Worm (Caenorhabditis elegans): ENCODE results near the gene hot-3.
A peak's percentile ranks its signal among the peaks of the same experiment; 100 is the strongest.

The hot-3 gene

ce11 chrII:13954077-13954476 lies 22.2 kb upstream of the hot-3 start (continued):
- no peak for TF ChIP-seq ZK546.5 (tag; optimal IDR thresholded peaks at IDR 0.05)
- TF ChIP-seq daf-16 (GFP tag; optimal IDR thresholded peaks at IDR 0.05), result no peak
- peak; percentile 95 for TF ChIP-seq daf-16 (tag; optimal IDR thresholded peaks at IDR 0.05)
- TF ChIP-seq lin-38 (GFP tag; IDR thresholded peaks at IDR 0.05), result no peak
- TF ChIP-seq Y105C5A.15 (GFP tag; IDR thresholded peaks at IDR 0.05), result no peak
- peak; percentile 11; the same call in 1 of the 2 replicates for TF ChIP-seq set-16 (GFP tag; IDR thresholded peaks at IDR 0.05)
- TF ChIP-seq jun-1 (tag; optimal IDR thresholded peaks at IDR 0.05), result peak; percentile 7
- TF ChIP-seq lin-13 (GFP tag; optimal IDR thresholded peaks at IDR 0.05), result no peak
- no peak for TF ChIP-seq fkh-10 (GFP tag; optimal IDR thresholded peaks at IDR 0.05)
- no peak for TF ChIP-seq tra-1 (GFP tag; IDR thresholded peaks at IDR 0.05)
- TF ChIP-seq nhr-10 (tag; optimal IDR thresholded peaks at IDR 0.05), result no peak
- no peak for TF ChIP-seq zfp-3 (GFP tag; conservative IDR thresholded peaks at IDR 0.05)
- TF ChIP-seq nhr-6 (tag; optimal IDR thresholded peaks at IDR 0.05), result peak; percentile 85
- no peak for TF ChIP-seq zfp-2 (tag; optimal IDR thresholded peaks at IDR 0.05)
- 0 out of 2 replicates have a peak, but pooled peaks have one; percentile 25 for TF ChIP-seq T26A8.4 (GFP tag; IDR thresholded peaks at IDR 0.05)
- TF ChIP-seq nhr-237 (tag; optimal IDR thresholded peaks at IDR 0.05), result no peak
- TF ChIP-seq skn-1 (tag; optimal IDR thresholded peaks at IDR 0.05), result no peak
- no peak for TF ChIP-seq F26F4.8 (GFP tag; conservative IDR thresholded peaks at IDR 0.05)
- TF ChIP-seq ZK337.2 (GFP tag; IDR thresholded peaks at IDR 0.05), result no peak
- no peak for TF ChIP-seq fos-1 (tag; optimal IDR thresholded peaks at IDR 0.05)
- TF ChIP-seq mes-2 (tag; optimal IDR thresholded peaks at IDR 0.05; ENCODE audit: poor library complexity, severe bottlenecking), result peak; percentile 49
- TF ChIP-seq spr-1 (tag; optimal IDR thresholded peaks at IDR 0.05), result no peak
- no peak for TF ChIP-seq nhr-11 (tag; optimal IDR thresholded peaks at IDR 0.05)
- no peak for TF ChIP-seq ztf-11 (tag; optimal IDR thresholded peaks at IDR 0.05)
- TF ChIP-seq mep-1 (tag; optimal IDR thresholded peaks at IDR 0.05), result peak; percentile 77
- TF ChIP-seq madf-5 (GFP tag; IDR thresholded peaks at IDR 0.05), result no peak
- peak; percentile 79 for TF ChIP-seq pqm-1 (tag; optimal IDR thresholded peaks at IDR 0.05)
- TF ChIP-seq ceh-20 (GFP tag; IDR thresholded peaks at IDR 0.05), result no peak
- peak; percentile 51 for TF ChIP-seq nhr-102 (tag; optimal IDR thresholded peaks at IDR 0.05)
- no peak for TF ChIP-seq nhr-41 (GFP tag; IDR thresholded peaks at IDR 0.05)
- TF ChIP-seq egl-27 (tag; optimal IDR thresholded peaks at IDR 0.05), result no peak
- TF ChIP-seq R02D3.7 (tag; optimal IDR thresholded peaks at IDR 0.05), result no peak
- TF ChIP-seq sdz-12 (GFP tag; optimal IDR thresholded peaks at IDR 0.05), result no peak
- no peak for TF ChIP-seq T20F7.1 (GFP tag; optimal IDR thresholded peaks at IDR 0.05)
- TF ChIP-seq zag-1 (tag; optimal IDR thresholded peaks at IDR 0.05), result no peak
- TF ChIP-seq ceh-62 (tag; optimal IDR thresholded peaks at IDR 0.05), result no peak
- no peak for TF ChIP-seq zip-2 (tag; optimal IDR thresholded peaks at IDR 0.05)
- peak; percentile 1 for TF ChIP-seq dpl-1 (GFP tag; optimal IDR thresholded peaks at IDR 0.05)
- no peak for TF ChIP-seq ceh-44 (GFP tag; IDR thresholded peaks at IDR 0.05)

ce11 chrII:13951986-13952385 lies 20.1 kb upstream of the hot-3 start:
- no peak for TF ChIP-seq ama-1 (optimal IDR thresholded peaks at IDR 0.05)
- TF ChIP-seq egl-43 (GFP tag; IDR thresholded peaks at IDR 0.05), result 0 out of 2 replicates have a peak, but pooled peaks have one; percentile 56
- no peak for TF ChIP-seq snpc-1.2 (GFP tag; IDR thresholded peaks at IDR 0.05)
- peak; percentile 94 for TF ChIP-seq set-16 (GFP tag; IDR thresholded peaks at IDR 0.05)
- TF ChIP-seq aly-2 (tag; optimal IDR thresholded peaks at IDR 0.05), result no peak

DNA sequence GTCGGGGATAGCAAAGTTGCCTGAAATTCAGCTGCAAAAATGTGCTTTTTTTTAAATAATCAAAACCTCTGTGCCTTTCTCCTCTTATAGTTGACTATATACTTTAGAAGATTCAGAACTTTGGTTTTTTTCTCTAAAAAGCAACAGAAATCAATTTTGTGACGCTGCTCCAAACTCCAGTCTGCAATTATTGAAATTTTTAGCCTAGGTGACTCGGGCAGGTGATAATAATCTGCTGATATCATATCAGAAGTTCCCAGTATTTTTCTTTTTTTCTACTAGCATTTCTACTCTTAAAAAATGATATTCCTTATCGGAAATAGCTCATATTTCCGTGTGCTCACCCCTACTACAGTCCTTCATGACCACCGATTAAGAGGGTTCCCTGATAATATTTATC lies 17.4 kb upstream of the hot-3 start, which contains the start of gene sre-44:
TSS of gene sre-44 (plus strand) at position 301 of the 400 bp plus-strand sequence.
- TF ChIP-seq dve-1 (tag; optimal IDR thresholded peaks at IDR 0.05; ENCODE audit: insufficient read depth), result no peak
- TF ChIP-seq gei-8 (GFP tag; optimal IDR thresholded peaks at IDR 0.05), result no peak
- TF ChIP-seq F37D6.2 (tag; optimal IDR thresholded peaks at IDR 0.05), result no peak
- no peak for TF ChIP-seq zfp-2 (tag; optimal IDR thresholded peaks at IDR 0.05)
- TF ChIP-seq F44E2.7 (GFP tag; IDR thresholded peaks at IDR 0.05), result no peak
